Fruit fly (Drosophila melanogaster): Measurements from ENCODE around the gene hook.

hook gene

DNA sequence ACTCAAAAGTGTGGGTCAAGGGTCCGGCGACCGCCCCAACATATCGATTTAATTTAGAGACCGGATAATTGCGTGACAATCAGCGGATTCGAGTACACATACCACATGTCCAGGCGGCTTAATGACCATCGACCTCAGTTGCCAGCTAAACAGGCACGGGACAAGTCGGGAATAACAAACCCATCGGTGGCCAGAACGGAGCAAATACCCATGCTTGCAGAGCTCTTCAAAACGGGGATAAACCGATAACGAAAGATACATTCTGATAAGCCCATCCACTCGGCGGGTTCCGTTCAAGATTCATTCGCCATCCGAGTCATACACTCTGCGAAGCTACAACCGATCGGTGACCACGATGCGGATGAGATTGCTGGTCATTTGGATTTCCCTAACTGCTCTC lies 42.6 kb downstream of the hook start, which contains the start of gene CG15169:
Gene CG15169 (plus strand): TSS at position 301 of the 400 bp plus-strand sequence.
- TF ChIP-seq Sin3A (optimal IDR thresholded peaks at IDR 0.05) (no peak), h (optimal IDR thresholded peaks at IDR 0.05) (no peak), ttk (optimal IDR thresholded peaks at IDR 0.05) (no peak), psq (optimal IDR thresholded peaks at IDR 0.05) (no peak), Myc (optimal IDR thresholded peaks at IDR 0.05) (no peak), insv (optimal IDR thresholded peaks at IDR 0.05) (no peak)

DNA sequence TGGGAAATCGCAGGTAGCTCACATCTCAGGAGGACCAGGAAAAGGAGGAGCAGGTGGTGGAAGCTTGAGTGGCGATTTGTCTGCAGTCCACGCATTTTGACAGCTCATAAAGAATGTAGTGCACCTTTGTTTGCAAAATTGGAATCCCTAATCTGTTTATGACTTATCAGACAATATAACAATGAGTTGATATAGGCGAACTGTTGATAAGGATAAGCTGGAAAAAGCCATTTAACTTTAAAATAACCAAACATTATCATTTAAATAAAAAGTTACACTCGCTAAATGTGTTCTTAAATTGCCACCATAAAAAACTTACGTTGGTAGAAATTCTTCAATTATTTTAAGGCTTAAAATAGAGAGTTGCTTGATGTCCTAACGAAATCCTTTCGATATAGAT lies 43.2 kb downstream of the hook start, which contains the start of gene CG15170:
Gene CG15170 (minus strand): TSS at position 101 of the 400 bp plus-strand sequence.
- no peak for TF ChIP-seq Sin3A (optimal IDR thresholded peaks at IDR 0.05)
- no peak for TF ChIP-seq psq (optimal IDR thresholded peaks at IDR 0.05)
- TF ChIP-seq insv (optimal IDR thresholded peaks at IDR 0.05): no peak
- TF ChIP-seq ttk (optimal IDR thresholded peaks at IDR 0.05): no peak
- no peak for TF ChIP-seq Myc (optimal IDR thresholded peaks at IDR 0.05)
- no peak for TF ChIP-seq h (optimal IDR thresholded peaks at IDR 0.05)

DNA sequence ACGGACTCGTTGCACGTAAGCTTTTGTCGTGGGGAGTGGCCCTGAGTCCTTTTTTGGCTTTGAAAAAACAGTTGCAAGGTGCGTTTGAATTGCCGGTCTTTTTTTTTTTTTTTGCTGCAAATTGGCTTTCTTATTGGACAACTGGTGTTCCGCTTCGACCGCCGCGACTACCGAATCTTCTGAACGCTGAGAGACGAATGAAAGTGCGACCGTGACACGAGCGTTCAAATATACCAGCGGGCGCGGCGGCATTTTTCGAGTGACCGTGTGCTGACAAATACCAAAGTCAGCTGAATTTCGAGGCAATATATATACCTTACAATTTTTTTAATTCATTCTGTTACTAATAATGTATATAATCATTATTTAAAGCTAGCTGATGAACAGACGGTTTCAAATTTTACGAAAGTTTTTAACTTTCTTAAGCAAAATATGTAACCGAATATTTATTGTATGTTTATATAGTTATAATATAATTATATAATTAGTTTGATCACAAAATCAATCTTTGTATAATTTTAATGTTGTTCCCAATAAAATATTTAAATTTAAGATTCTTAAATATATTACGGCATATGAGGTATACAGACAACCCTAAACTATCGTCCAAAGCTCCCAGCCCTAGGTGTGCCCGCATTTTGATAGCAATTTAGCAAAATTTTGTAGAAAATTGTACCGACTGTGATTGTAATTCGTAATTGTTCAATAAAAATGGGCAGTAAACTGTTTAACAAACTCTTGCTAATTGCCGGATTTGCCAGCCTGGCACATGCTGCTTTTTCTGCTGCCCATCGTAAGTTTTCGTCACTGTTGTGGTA lies 46.0 kb downstream of the hook start, which contains the start of the genes Swip-1 and EMC5:
Gene Swip-1 (minus strand): TSS at position 203 of the 818 bp plus-strand sequence.
Gene EMC5 (plus strand): TSS at position 630 of the 818 bp plus-strand sequence.
- no peak for TF ChIP-seq psq (optimal IDR thresholded peaks at IDR 0.05)
- no peak for TF ChIP-seq Myc (optimal IDR thresholded peaks at IDR 0.05)

DNA sequence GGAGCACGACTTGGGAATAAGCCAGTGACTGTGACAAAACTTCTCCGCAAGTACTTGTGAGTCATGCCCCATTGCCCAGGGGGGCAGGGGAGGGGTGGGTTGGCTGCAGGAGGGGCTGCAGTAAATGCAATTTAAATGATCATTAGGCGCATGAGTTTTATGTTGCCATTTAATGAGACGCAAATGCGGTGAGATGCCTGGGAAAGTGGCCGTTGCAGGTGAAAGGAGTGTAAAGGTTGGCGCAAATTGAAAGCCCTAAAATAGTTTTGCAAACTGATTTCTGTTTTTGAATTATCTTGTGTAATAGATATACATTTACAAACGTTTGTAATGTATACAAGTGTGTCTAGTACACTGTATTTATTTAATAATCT lies 47.2 kb downstream of the hook start:
- TF ChIP-seq Sin3A (optimal IDR thresholded peaks at IDR 0.05) (no peak), Myc (optimal IDR thresholded peaks at IDR 0.05) (no peak), ttk (optimal IDR thresholded peaks at IDR 0.05) (peak; percentile 92)

DNA sequence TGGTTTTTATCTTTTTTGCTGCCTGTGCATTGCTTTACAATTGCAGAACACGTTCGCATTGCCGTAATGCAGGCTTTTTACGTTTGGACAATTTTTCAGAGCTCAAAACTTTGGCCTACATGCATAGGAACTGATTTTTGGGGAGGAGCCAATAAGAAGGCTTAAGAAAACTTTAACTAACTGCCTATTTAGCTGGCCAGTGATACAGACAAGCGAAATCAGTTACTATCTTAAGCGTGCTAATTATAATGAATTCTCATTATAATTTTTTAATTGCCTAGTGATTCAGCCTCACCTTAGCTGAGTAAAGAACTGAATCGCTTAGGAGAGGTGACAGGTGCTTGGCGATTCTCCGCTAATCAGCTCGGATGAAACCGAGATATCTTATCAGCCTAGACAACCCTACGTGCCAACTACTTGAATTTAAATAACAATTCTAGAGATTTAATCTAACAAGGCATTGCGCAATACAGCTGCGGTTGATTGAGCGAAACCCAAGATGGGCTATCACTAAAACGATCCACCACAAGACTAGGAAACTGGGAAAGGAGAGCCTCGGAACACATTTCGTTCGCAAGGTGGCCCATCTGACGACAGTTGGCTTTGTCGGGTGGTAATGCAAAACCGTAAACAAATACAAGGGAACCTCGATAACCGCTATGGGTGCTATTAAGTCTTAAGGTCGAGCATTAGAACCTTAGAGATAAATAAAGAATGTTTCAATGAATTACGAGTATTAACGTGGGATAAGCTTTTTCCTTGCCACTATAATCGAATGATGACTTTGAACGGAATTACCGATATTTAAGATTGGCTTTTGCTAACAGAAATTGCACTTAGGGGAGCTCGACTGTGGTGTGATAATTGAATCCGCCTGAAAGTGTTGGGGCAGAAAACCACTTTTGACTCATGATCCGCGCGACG lies 47.8 kb downstream of the hook start:
- no peak for TF ChIP-seq Sin3A (optimal IDR thresholded peaks at IDR 0.05)

DNA sequence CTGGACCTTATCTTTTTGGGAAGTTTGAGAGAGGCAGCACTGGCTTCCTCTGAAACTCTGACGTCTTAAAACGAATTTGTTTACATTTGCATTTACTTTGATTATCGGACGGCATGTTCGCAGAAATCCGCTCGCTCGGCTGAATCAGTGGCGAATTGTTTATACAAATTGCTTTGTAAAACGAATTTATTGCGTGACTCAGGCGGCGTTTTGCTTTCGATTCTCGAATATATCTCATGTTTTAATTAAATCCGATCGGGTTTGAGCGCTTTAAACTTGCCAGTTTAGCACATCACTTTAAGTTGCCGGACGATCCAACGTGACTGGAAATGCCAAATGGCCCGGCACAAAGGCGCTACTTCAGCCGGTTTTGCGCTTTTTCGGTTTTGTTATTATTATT lies 49.1 kb downstream of the hook start:
- TF ChIP-seq psq (optimal IDR thresholded peaks at IDR 0.05): no peak
- TF ChIP-seq ttk (optimal IDR thresholded peaks at IDR 0.05): no peak
- no peak for TF ChIP-seq insv (optimal IDR thresholded peaks at IDR 0.05)
- no peak for TF ChIP-seq h (optimal IDR thresholded peaks at IDR 0.05)
- TF ChIP-seq Myc (optimal IDR thresholded peaks at IDR 0.05): no peak
- no peak for TF ChIP-seq Sin3A (optimal IDR thresholded peaks at IDR 0.05)

DNA sequence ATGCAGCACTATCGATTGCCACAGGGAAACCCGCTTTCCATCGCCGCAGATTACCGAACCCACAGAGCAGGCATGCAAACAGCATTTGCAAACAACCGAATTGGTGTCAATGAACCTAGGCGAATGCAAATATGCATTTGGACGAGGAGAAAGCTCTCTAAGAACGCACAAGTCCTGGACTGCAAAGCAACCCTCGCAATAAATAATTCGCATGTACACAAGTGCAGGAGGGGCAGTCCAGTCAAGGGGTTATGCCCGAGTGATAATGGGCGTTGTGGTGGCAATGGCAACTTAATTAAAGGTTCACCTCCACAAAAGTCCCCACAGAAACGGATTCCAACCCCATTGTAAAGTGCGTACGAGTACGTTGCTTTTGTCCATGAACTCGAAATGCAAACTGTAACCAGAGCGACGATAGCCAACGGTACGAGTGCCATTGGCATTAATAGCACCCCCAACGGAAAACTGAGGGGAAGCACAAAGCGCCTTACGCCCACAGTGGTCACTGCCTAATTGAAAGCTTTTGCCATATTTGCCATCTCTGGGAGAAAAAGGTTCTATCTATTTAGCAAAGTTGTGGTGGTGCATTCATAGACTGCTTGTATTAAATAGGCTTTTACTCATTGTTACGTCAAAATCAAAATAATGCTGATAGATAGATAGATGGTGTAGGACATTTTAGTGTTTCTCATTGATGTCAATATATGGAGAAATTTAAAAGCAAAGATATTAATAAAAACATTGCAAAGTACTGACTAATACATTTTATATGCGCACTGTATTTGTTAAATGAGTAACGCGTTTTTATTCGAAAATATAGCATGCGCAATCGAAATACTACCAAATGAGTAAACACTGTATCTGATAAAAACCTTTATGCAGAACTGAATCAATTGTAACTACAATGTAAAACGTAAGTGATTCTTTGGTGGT lies 50.2 kb downstream of the hook start:
- TF ChIP-seq ttk (optimal IDR thresholded peaks at IDR 0.05) (no peak), insv (optimal IDR thresholded peaks at IDR 0.05) (no peak), Myc (optimal IDR thresholded peaks at IDR 0.05) (no peak), h (optimal IDR thresholded peaks at IDR 0.05) (no peak), Sin3A (optimal IDR thresholded peaks at IDR 0.05) (no peak), psq (optimal IDR thresholded peaks at IDR 0.05) (no peak)

DNA sequence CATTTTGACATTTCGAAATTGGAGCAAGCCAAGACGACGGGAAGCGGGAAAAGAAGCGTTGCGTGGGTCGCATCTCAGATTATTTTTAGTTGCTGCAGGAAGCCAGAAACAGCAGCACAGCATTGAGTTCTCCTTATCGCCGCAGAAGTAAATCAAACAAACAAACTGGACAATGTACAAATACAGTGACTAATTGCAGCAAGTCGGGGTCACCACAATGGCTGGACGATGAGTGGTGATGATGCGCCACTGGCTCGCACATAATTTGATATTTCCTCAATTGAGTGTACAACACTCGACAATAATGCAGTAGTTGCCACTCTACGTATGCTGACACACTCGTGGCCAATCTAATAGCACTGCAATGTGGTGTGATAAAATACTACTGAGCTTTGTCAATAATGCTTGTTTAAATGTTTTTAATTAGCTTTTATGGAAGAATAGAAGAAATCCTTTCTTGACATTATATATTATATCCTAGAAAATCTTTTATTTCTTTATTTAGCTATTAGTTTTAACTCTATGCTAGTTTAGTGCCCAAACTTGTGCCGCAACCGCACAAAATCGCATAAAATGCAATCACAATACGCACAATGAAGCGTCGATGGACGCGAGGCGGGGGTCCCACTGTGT lies 51.2 kb downstream of the hook start:
- TF ChIP-seq Myc (optimal IDR thresholded peaks at IDR 0.05) (no peak), insv (optimal IDR thresholded peaks at IDR 0.05) (no peak), psq (optimal IDR thresholded peaks at IDR 0.05) (no peak), h (optimal IDR thresholded peaks at IDR 0.05) (no peak)

DNA sequence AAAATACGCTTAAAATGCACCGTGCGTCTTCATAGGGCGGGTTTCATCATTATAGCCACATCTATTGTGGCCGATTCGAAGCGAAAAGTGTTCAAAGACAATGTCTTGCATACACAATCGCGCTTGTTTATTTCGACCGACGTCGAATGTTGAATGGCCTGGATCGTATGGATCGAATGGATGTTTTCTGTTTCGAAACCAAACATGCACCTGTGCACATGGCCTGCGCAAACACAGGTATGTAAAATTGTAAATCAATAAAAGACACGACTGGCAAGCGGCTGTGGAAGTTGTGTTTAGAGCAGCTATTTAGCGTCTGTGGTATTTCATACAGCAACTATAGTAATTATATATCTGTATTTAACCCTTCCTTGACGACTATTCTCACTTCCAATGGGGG lies 51.8 kb downstream of the hook start:
- TF ChIP-seq h (optimal IDR thresholded peaks at IDR 0.05): no peak
- TF ChIP-seq Sin3A (optimal IDR thresholded peaks at IDR 0.05): no peak
- TF ChIP-seq psq (optimal IDR thresholded peaks at IDR 0.05): no peak
- no peak for TF ChIP-seq Myc (optimal IDR thresholded peaks at IDR 0.05)
- no peak for TF ChIP-seq ttk (optimal IDR thresholded peaks at IDR 0.05)
- no peak for TF ChIP-seq insv (optimal IDR thresholded peaks at IDR 0.05)

DNA sequence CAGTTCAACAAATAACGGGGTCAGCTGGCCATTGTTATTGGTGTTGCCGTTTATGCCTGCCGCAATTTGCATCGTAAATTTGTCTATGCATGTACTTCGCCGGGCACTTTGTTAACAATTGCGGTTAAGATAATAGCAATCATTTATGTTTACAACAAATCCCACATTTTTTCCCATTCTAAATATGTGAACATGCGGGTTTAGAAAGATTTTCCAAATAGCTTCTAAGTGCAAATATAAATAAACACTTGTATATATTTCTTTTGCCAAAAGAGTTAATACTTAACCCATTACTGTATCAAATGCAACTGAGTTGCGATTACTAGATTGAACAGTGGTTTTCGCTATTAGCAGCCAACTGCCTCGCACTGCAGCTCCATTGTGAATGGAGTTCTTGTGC lies 52.3 kb downstream of the hook start:
- no peak for TF ChIP-seq Sin3A (optimal IDR thresholded peaks at IDR 0.05)
- no peak for TF ChIP-seq ttk (optimal IDR thresholded peaks at IDR 0.05)
- TF ChIP-seq h (optimal IDR thresholded peaks at IDR 0.05): no peak
- TF ChIP-seq insv (optimal IDR thresholded peaks at IDR 0.05): no peak
- TF ChIP-seq psq (optimal IDR thresholded peaks at IDR 0.05): no peak
- no peak for TF ChIP-seq Myc (optimal IDR thresholded peaks at IDR 0.05)

Measured in Kc167 (cell line).